Worm (Caenorhabditis elegans): Measurements from ENCODE around the gene oma-1.

ce11 chrIV:8864672-8865071, 24.1 kb upstream of the oma-1 start:
- TF ChIP-seq T20F7.1 (GFP tag; optimal IDR thresholded peaks at IDR 0.05), result no peak
- TF ChIP-seq snpc-1.2 (GFP tag; IDR thresholded peaks at IDR 0.05), result no peak
- no peak for TF ChIP-seq lin-1 (GFP tag; IDR thresholded peaks at IDR 0.05)
- peak; percentile 41 for TF ChIP-seq nhr-28 (tag; optimal IDR thresholded peaks at IDR 0.05)
- TF ChIP-seq ama-1 (optimal IDR thresholded peaks at IDR 0.05), result no peak
- TF ChIP-seq attf-4 (tag; optimal IDR thresholded peaks at IDR 0.05), result no peak
- peak in 1 of 2 experiments; percentile 98 for TF ChIP-seq unc-62 (GFP tag; optimal IDR thresholded peaks at IDR 0.05 in 1 of 2)
- TF ChIP-seq unc-62 (tag; optimal IDR thresholded peaks at IDR 0.05), result no peak
- TF ChIP-seq nhr-41 (GFP tag; IDR thresholded peaks at IDR 0.05), result no peak
- no peak for TF ChIP-seq hif-1 (tag; optimal IDR thresholded peaks at IDR 0.05)
- no peak for TF ChIP-seq nhr-76 (tag; optimal IDR thresholded peaks at IDR 0.05)
- no peak for TF ChIP-seq gei-8 (GFP tag; optimal IDR thresholded peaks at IDR 0.05)
